Worm (Caenorhabditis elegans) whole organism, L2 larva: ENCODE data around the gene ddx-19.

Experiments
- C34F6.9 ChIP-seq: fragments of 150-350 bp; optimal IDR thresholded peaks from 2 replicates; lab custom pipeline; 2014; ENCODE audit warnings: missing biosample characterization, missing genetic modification characterization
- F13H6.1 ChIP-seq: sonication (generic microtip); optimal IDR thresholded peaks from 2 replicates; lab custom pipeline; 2016; ENCODE audit warnings: missing genetic modification characterization, missing compliant biosample characterization
- ZK546.5 ChIP-seq: sonication (generic microtip); optimal IDR thresholded peaks from 2 replicates; lab custom pipeline; 2017; ENCODE audit warnings: missing biosample characterization, missing genetic modification characterization
- alr-1 ChIP-seq: fragments of 150-350 bp; optimal IDR thresholded peaks from 2 replicates; lab custom pipeline; 2014; ENCODE audit warnings: missing biosample characterization, missing genetic modification characterization
- aly-2 ChIP-seq: fragments of 150-350 bp; optimal IDR thresholded peaks from 2 replicates; lab custom pipeline; 2014; ENCODE audit warnings: missing biosample characterization, missing genetic modification characterization
- ama-1 ChIP-seq: fragments of 150-350 bp; optimal IDR thresholded peaks from 2 replicates; lab custom pipeline; 2018; ENCODE audit warnings: inconsistent platforms
- blmp-1 ChIP-seq: sonication (generic microtip); optimal IDR thresholded peaks from 2 replicates; lab custom pipeline; 2017; ENCODE audit warnings: missing genetic modification characterization, mild to moderate bottlenecking, missing compliant biosample characterization, antibody characterized with exemption, moderate library complexity; ENCODE audit not compliant: insufficient read depth
- ceh-16 ChIP-seq: fragments of 150-350 bp; optimal IDR thresholded peaks from 2 replicates; lab custom pipeline; 2014; ENCODE audit warnings: missing biosample characterization, missing genetic modification characterization
- ceh-82 ChIP-seq: fragments of 150-350 bp; optimal IDR thresholded peaks from 2 replicates; lab custom pipeline; 2014; ENCODE audit warnings: missing biosample characterization, missing genetic modification characterization
- crh-2 ChIP-seq: sonication (generic microtip); optimal IDR thresholded peaks from 2 replicates; lab custom pipeline; 2017; ENCODE audit warnings: missing biosample characterization, missing genetic modification characterization
- dmd-4 ChIP-seq: sonication (generic microtip); optimal IDR thresholded peaks from 2 replicates; lab custom pipeline; 2017; ENCODE audit warnings: missing biosample characterization, missing genetic modification characterization
- egl-27 ChIP-seq: sonication (generic microtip); optimal IDR thresholded peaks from 3 replicates; lab custom pipeline; 2017; ENCODE audit warnings: missing biosample characterization, missing genetic modification reagents, missing genetic modification characterization
- elt-1 ChIP-seq: fragments of 150-350 bp; optimal IDR thresholded peaks from 2 replicates; lab custom pipeline; 2014; ENCODE audit warnings: missing biosample characterization, missing genetic modification characterization
- elt-3 ChIP-seq: sonication (generic microtip); optimal IDR thresholded peaks from 2 replicates; lab custom pipeline; 2017; ENCODE audit warnings: missing biosample characterization, missing genetic modification characterization
- fos-1 ChIP-seq: fragments of 150-350 bp; optimal IDR thresholded peaks from 2 replicates; lab custom pipeline; 2014; ENCODE audit warnings: missing biosample characterization, missing genetic modification characterization
- gmeb-1 ChIP-seq: fragments of 150-350 bp; optimal IDR thresholded peaks from 2 replicates; lab custom pipeline; 2014; ENCODE audit warnings: missing biosample characterization, missing genetic modification characterization
- lin-11 ChIP-seq: fragments of 150-350 bp; sonication (generic microtip); optimal IDR thresholded peaks from 2 replicates; lab custom pipeline; 2014; ENCODE audit warnings: missing biosample characterization, missing genetic modification characterization, inconsistent platforms, mixed read lengths
- lin-39 ChIP-seq: fragments of 150-350 bp; optimal IDR thresholded peaks from 2 replicates; lab custom pipeline; 2014; ENCODE audit warnings: missing biosample characterization, missing genetic modification reagents, missing genetic modification characterization
- lsy-2 ChIP-seq, 2 experiments: fragments of 150-350 bp in 1 of 2; sonication (generic microtip) in 1 of 2; optimal IDR thresholded peaks; 2 replicates each; lab custom pipeline; 2014 to 2017; ENCODE audit warnings: missing biosample characterization in 2 of 2, missing genetic modification characterization in 2 of 2
- mdl-1 ChIP-seq, 2 experiments: fragments of 150-350 bp in 1 of 2; sonication (generic microtip) in 1 of 2; optimal IDR thresholded peaks; 2 replicates each; lab custom pipeline; 2017; ENCODE audit warnings: missing biosample characterization in 2 of 2, missing genetic modification characterization in 2 of 2
- nhr-10 ChIP-seq: sonication (generic microtip); optimal IDR thresholded peaks from 2 replicates; lab custom pipeline; 2017; ENCODE audit warnings: missing biosample characterization, missing genetic modification characterization
- nhr-11 ChIP-seq: fragments of 150-350 bp; optimal IDR thresholded peaks from 2 replicates; lab custom pipeline; 2014; ENCODE audit warnings: missing biosample characterization, missing genetic modification characterization
- nhr-12 ChIP-seq: fragments of 150-350 bp; optimal IDR thresholded peaks from 2 replicates; lab custom pipeline; 2014; ENCODE audit warnings: missing biosample characterization, missing genetic modification characterization
- nhr-129 ChIP-seq: fragments of 150-350 bp; optimal IDR thresholded peaks from 2 replicates; lab custom pipeline; 2014; ENCODE audit warnings: missing biosample characterization, missing genetic modification characterization
- nhr-21 ChIP-seq: fragments of 150-350 bp; optimal IDR thresholded peaks from 2 replicates; lab custom pipeline; 2014; ENCODE audit warnings: missing biosample characterization, missing genetic modification characterization
- nhr-23 ChIP-seq: fragments of 150-350 bp; optimal IDR thresholded peaks from 2 replicates; lab custom pipeline; 2014; ENCODE audit warnings: missing biosample characterization, missing genetic modification reagents, missing genetic modification characterization
- nhr-237 ChIP-seq: fragments of 150-350 bp; optimal IDR thresholded peaks from 2 replicates; lab custom pipeline; 2014; ENCODE audit warnings: missing biosample characterization, missing genetic modification characterization
- nhr-25 ChIP-seq: fragments of 150-350 bp; sonication (generic microtip); optimal IDR thresholded peaks from 3 replicates; lab custom pipeline; 2014; ENCODE audit warnings: missing biosample characterization, missing genetic modification characterization
- nhr-6 ChIP-seq: fragments of 150-350 bp; optimal IDR thresholded peaks from 2 replicates; lab custom pipeline; 2014; ENCODE audit warnings: missing biosample characterization, missing genetic modification characterization
- nhr-77 ChIP-seq: fragments of 150-350 bp; optimal IDR thresholded peaks from 2 replicates; lab custom pipeline; 2014; ENCODE audit warnings: missing biosample characterization, missing genetic modification characterization
- sem-4 ChIP-seq: fragments of 150-350 bp; optimal IDR thresholded peaks from 2 replicates; lab custom pipeline; 2014; ENCODE audit warnings: missing biosample characterization, missing genetic modification reagents, missing genetic modification characterization
- sma-3 ChIP-seq: sonication (generic microtip); optimal IDR thresholded peaks from 2 replicates; lab custom pipeline; 2016; ENCODE audit warnings: missing genetic modification reagents, missing genetic modification characterization, missing compliant biosample characterization
- sma-9 ChIP-seq, 2 experiments: fragments of 150-350 bp in 1 of 2; sonication (generic microtip) in 1 of 2; optimal IDR thresholded peaks; 2 replicates each; lab custom pipeline; 2014 to 2016; ENCODE audit warnings: missing genetic modification characterization in 2 of 2, mild to moderate bottlenecking in 1 of 2, missing biosample characterization in 1 of 2, missing compliant biosample characterization in 1 of 2, missing genetic modification reagents in 1 of 2, moderate library complexity in 1 of 2
- snpc-4 ChIP-seq: fragments of 150-350 bp; optimal IDR thresholded peaks from 2 replicates; lab custom pipeline; 2014; ENCODE audit warnings: missing biosample characterization, missing genetic modification characterization
- unc-39 ChIP-seq: fragments of 150-350 bp; optimal IDR thresholded peaks from 2 replicates; lab custom pipeline; 2014; ENCODE audit warnings: missing biosample characterization, missing genetic modification characterization
- unc-55 ChIP-seq: fragments of 150-350 bp; sonication (generic microtip); optimal IDR thresholded peaks from 3 replicates; lab custom pipeline; 2014; ENCODE audit warnings: missing biosample characterization, missing genetic modification reagents, missing genetic modification characterization
- unc-62 ChIP-seq: fragments of 150-350 bp; optimal IDR thresholded peaks from 2 replicates; lab custom pipeline; 2014; ENCODE audit warnings: missing biosample characterization, missing genetic modification reagents, missing genetic modification characterization
- zag-1 ChIP-seq: fragments of 150-350 bp; optimal IDR thresholded peaks from 2 replicates; lab custom pipeline; 2014; ENCODE audit warnings: missing biosample characterization, missing genetic modification characterization

Gene ddx-19

ce11 chrII:8835857-8836256, 48.8 kb upstream of the ddx-19 start, which contains the start of gene F46C5.4:
Gene F46C5.4 (plus strand): TSS chrII:8836078.
- no peak for TF ChIP-seq F13H6.1 (tag; lab: Kevin White, UChicago)
- no peak for TF ChIP-seq nhr-6 (tag; lab: Kevin White, UChicago)
- no peak for TF ChIP-seq nhr-237 (tag; lab: Kevin White, UChicago)
- no peak for TF ChIP-seq dmd-4 (tag; lab: Kevin White, UChicago)
- TF ChIP-seq snpc-4, result no peak
- TF ChIP-seq nhr-77 (tag; lab: Kevin White, UChicago), result no peak
- TF ChIP-seq ZK546.5 (tag; lab: Kevin White, UChicago), result no peak
- no peak for TF ChIP-seq ceh-82 (tag; lab: Kevin White, UChicago)
- TF ChIP-seq lin-11 (tag; lab: Kevin White, UChicago), result no peak
- no peak for TF ChIP-seq C34F6.9 (tag; lab: Kevin White, UChicago)
- TF ChIP-seq crh-2 (tag; lab: Kevin White, UChicago), result no peak
- TF ChIP-seq sma-9 (GFP tag; optimal IDR thresholded peaks at IDR 0.05; lab: Kevin White, UChicago), result no peak
- no peak for TF ChIP-seq sma-9 (tag; optimal IDR thresholded peaks at IDR 0.05; lab: Kevin White, UChicago)
- TF ChIP-seq unc-39, result no peak
- TF ChIP-seq nhr-23 (tag; lab: Kevin White, UChicago), result no peak
- TF ChIP-seq aly-2 (tag; lab: Kevin White, UChicago), result no peak
- no peak for TF ChIP-seq elt-3 (tag; lab: Kevin White, UChicago)
- TF ChIP-seq elt-1 (tag; lab: Kevin White, UChicago), result no peak
- TF ChIP-seq lin-39, result no peak

DNA sequence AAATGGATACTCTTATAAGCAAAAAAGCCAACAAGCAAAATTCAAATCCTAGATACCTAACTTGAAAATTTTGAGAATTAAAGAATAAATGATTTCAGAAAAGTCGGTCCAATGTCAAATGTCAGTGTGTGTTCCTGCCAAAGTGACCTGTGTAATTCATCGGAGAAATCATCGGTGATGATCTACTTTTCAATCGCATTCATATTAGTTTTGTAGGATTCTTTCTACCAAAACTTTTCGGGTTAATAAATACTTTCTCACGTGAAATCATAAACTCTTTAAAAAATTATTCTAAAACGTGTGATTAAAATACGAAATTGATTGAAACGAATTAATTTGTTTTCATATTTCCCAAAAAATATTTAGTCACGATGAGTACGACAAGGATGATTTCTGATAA, 45.7 kb upstream of the ddx-19 start, which contains the start of gene F46C5.7:
F46C5.7 (plus strand) TSS at position 301 of the 400 bp plus-strand sequence.
- TF ChIP-seq gmeb-1 (tag; lab: Kevin White, UChicago) (no peak), C34F6.9 (tag; lab: Kevin White, UChicago) (no peak), ceh-16 (no peak), elt-3 (tag; lab: Kevin White, UChicago) (no peak), unc-39 (no peak), nhr-129 (tag; lab: Kevin White, UChicago) (no peak), sem-4 (tag; lab: Kevin White, UChicago) (no peak), alr-1 (no peak), nhr-21 (tag; lab: Kevin White, UChicago) (no peak), sma-3 (GFP tag; lab: Kevin White, UChicago) (no peak), egl-27 (tag; lab: Kevin White, UChicago) (no peak), unc-62 (GFP tag; lab: Kevin White, UChicago) (no peak), ama-1 (lab: Kevin White, UChicago) (no peak), unc-55 (GFP tag; lab: Kevin White, UChicago) (no peak), dmd-4 (tag; lab: Kevin White, UChicago) (no peak), blmp-1 (no peak), mdl-1 (tag; optimal IDR thresholded peaks at IDR 0.05; lab: Kevin White, UChicago) (no peak)

DNA sequence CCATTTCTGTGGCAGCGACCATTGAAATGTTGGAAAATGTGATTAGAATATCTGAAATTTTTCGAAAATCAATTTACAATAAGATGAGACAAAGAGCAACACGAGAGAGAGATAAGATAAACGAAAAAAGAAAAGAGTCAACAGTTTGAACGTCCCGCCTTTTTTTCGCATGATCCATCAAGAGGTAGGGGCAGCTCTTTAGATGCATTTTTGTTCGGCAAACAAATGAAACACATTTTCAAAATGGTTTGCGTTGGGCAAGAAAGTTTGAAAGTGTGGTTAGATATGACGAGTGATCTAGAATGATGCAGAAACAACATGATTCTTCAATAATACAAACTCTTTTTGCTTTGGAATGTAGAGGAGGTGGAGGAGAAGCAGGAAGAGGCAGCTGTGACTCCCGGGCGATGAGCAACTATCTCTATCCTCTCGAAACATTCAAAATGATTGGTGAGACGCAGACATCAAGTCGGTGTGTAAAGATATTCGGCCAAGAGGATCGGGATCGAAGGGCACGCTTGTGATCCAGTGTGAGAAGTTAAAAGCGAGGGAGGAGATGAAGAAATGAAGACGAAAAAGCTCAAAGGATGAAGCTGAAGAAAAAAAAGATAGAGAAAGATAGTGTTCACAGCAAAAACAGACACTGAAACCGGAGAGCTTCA, 40.1 kb upstream of the ddx-19 start, which contains the start of gene F46C5.6:
F46C5.6 (minus strand) TSS at position 51 of the 662 bp plus-strand sequence.
- TF ChIP-seq nhr-129 (tag; lab: Kevin White, UChicago) (peak; percentile 45), ZK546.5 (tag; lab: Kevin White, UChicago) (no peak), snpc-4 (no peak), fos-1 (tag; lab: Kevin White, UChicago) (no peak), elt-1 (tag; lab: Kevin White, UChicago) (no peak), mdl-1 (tag; optimal IDR thresholded peaks at IDR 0.05; lab: Kevin White, UChicago) (no peak), nhr-25 (no peak), elt-3 (tag; lab: Kevin White, UChicago) (no peak), lin-11 (tag; lab: Kevin White, UChicago) (no peak), C34F6.9 (tag; lab: Kevin White, UChicago) (peak; percentile 28), lsy-2 (tag; optimal IDR thresholded peaks at IDR 0.05; lab: Kevin White, UChicago) (peak in 1 of 2 experiments; percentile 26), F13H6.1 (tag; lab: Kevin White, UChicago) (peak; percentile 84), sma-9 (GFP tag; optimal IDR thresholded peaks at IDR 0.05; lab: Kevin White, UChicago) (peak; percentile 17), sma-9 (tag; optimal IDR thresholded peaks at IDR 0.05; lab: Kevin White, UChicago) (no peak)

DNA sequence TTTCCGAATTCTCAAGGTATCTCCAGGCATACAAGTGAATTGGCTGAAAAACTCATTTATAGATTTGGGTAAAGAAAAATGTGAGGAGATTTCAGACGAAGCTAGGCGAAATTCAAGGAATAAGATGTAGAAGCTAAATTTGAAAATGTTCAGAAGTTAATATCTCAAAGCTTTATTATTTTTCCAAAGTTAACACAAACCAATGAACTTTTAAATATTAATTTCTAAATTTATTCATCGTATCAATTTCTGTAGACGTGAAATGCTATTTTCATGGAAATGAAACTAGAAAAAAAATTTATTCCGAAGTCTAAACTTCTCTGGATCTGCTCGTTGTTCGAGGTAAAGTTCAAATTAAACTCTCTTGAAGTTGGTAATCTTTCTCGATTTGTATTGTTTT, 39.4 kb upstream of the ddx-19 start, which contains the start of gene agxt-1:
agxt-1 (plus strand) TSS at position 301 of the 400 bp plus-strand sequence.
- no peak for TF ChIP-seq unc-62 (GFP tag; lab: Kevin White, UChicago)
- TF ChIP-seq elt-1 (tag; lab: Kevin White, UChicago), result no peak
- no peak for TF ChIP-seq unc-55 (GFP tag; lab: Kevin White, UChicago)
- TF ChIP-seq nhr-12 (tag; lab: Kevin White, UChicago), result no peak
- no peak for TF ChIP-seq nhr-10 (tag; lab: Kevin White, UChicago)
- no peak for TF ChIP-seq nhr-11 (tag; lab: Kevin White, UChicago)
- TF ChIP-seq blmp-1, result no peak
- TF ChIP-seq fos-1 (tag; lab: Kevin White, UChicago), result no peak
- no peak for TF ChIP-seq zag-1 (tag; lab: Kevin White, UChicago)
